Fruit fly (Drosophila melanogaster) ovary, adult (tissue): ENCODE data around the gene CG8036.

Experiments used
- CG17801 ChIP-seq: fragments of 200-800 bp; optimal IDR thresholded peaks from 2 replicates; lab custom pipeline; 2019; ENCODE audit warnings: missing biosample characterization, mild to moderate bottlenecking, missing genetic modification characterization, moderate library complexity; ENCODE audit not compliant: partially characterized antibody

The CG8036 gene

DNA sequence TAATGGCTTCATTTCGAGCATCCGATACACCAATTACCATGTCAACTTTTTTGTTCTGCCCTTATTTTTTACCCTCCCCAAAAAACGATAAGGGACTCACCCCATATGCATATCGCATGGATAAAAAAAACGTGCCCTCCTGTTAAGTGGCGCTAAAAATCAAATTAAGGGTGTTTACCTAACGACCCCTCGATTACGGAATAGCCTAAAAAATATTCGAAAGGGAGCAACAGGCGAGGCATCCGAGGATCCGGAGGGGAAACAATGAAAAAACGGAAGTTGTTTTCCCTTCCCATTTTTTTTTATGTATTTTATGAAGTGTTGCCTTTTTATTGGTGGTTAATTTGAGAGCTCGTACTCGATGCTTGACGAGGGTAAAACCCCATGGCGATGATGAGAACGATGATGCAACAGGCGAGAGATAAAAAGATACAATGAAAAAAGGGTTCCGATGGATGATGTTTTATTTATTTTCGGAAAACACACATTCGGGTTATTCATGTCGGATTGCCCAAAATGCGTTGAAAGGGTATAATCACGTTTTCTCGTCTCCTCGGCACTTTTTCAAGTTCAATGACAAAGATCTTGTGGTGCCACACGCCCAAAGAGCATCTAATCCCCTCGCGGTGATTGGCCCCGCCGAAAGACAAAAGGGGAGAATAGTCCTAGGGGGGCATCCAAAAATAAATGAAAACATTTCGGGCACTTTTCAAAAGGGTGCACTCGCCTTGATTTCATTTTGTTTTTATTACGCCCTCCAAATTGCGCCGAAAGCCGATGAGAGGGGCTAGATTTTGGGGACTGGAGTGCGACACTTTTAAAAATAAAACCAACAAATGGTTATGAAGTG, 16.9 kb downstream of the CG8036 start, which contains the start of gene CG44227:
Gene CG44227 (minus strand): TSS at position 849 of the 850 bp plus-strand sequence.
- TF ChIP-seq CG17801 (GFP tag; lab: Kevin White, UChicago) = no peak

dm6 chr3R:8686446-8686845, 18.8 kb downstream of the CG8036 start:
- no peak for TF ChIP-seq CG17801 (GFP tag; lab: Kevin White, UChicago)

DNA sequence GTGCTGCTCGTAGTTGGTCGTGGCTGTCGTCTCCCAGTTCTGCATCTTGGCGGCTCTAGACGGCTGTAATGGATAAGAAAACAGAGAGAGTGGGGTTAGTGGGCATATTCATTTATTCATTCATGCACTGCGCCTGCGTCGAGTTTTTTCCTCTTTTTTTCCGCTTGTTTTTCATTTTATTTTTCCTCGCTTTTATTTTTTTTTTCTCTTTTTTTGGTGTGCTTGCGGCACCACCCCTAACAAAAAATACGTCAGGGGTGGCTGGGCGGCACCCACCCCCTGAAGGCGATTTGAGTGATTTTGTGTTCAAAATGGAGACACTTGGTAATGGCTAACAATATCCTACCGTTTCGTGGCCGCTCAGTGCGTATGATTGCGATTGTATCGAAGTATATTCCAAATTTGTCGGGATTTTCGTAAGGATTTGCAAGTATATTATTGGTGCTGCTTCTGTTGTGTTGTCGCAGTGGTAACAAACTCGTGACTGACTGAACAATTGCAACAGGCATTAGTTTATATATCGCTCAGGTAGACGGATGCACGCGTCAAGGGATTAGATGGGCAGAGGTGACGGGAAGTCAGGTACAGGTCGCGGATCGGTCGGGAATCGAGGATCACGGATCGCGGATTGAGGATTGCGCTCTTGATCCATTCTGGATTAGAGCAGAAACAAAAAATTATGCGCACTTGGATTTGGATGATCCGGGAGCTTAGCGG, 26.6 kb downstream of the CG8036 start:
- TF ChIP-seq CG17801 (GFP tag; lab: Kevin White, UChicago) = no peak

dm6 chr3R:8697772-8698259, 30.1 kb downstream of the CG8036 start, which contains the start of gene hb:
TSS of gene hb (minus strand) at chr3R:8697822.
- no peak for TF ChIP-seq CG17801 (GFP tag; lab: Kevin White, UChicago)

DNA sequence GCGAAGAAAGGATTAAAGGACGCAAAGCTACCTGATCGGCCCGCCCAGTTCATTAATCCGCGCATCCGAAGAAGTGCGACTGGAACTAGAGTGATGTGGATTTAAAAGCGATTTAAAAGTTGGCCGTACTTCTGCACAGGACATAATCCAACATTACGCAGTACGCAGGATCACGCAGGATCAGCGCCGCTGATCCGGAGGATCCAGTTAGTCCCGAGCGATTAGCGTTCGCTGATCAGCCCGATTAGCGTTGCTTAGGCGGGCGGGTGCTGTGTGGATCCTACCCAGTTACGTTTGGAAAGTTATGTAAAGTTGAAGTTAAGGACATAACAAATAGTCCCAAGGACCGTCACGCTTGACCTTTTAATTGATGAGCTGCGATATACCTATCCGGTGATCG, 31.6 kb downstream of the CG8036 start:
- TF ChIP-seq CG17801 (GFP tag; lab: Kevin White, UChicago) = no peak

dm6 chr3R:8700660-8701059, 33.0 kb downstream of the CG8036 start:
- TF ChIP-seq CG17801 (GFP tag; lab: Kevin White, UChicago) = no peak

DNA sequence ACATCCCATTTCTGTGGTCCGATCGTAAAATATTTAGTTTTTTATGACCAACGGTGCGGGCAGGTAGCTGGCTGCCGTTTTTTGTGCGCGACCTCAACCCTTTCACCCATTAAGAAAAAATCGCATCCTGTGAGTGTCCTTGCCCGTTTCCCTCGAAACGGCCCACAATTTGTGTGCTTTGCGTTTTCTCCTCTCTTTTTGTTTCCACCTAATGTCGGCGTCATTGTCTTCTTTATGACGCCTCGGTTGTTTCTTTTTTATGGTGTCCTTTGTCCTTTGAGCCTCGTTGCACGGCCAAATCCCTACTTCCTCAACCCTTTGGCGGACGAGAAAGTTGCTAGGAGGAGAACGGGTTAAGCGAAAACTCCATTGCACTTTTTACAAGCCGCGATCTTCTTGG, 33.5 kb downstream of the CG8036 start:
- TF ChIP-seq CG17801 (GFP tag; lab: Kevin White, UChicago) = no peak

dm6 chr3R:8704669-8705068, 37.0 kb downstream of the CG8036 start:
- no peak for TF ChIP-seq CG17801 (GFP tag; lab: Kevin White, UChicago)

DNA sequence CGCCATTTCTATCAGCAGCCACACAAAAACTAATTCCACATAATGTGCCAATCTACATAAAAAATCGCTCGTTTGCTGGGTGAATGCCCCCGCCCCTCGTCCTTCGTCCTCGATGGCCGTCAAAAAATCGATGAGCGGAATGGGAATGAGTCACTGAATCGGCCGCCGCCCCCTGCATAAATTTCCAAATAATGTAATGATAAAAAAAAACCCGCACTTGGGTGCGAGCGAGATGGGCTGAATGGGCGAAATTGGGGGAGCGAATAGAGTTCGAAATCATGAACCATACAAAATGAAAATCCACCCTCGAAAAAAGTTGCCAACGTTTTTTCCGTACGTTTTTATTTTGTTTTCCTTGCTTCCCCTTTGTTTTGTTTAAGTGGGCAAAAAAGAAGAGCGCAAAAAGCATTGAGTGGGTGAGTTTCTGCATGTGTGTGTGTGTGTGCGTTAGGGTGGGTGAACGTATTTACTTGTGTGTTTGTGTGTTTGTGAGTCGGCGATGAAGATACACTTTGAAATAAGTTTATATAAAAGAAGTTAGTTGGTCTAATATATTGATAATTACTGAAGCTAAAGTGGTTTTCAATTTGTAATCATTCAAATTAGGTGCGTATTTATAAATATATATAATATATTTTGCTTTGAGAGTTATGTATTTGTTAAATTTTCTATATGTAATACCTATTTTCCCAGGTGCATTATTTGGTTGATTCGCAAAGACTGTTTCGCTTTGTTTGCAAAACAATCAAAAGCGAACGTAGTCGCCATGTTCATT, 37.8 kb downstream of the CG8036 start:
- TF ChIP-seq CG17801 (GFP tag; lab: Kevin White, UChicago) = no peak

- TF ChIP-seq CG17801 (GFP tag; lab: Kevin White, UChicago) = no peak
Measured at dm6 chr3R:8707166-8707565, 39.5 kb downstream of the CG8036 start.

dm6 chr3R:8711890-8712449, 44.3 kb downstream of the CG8036 start:
- TF ChIP-seq CG17801 (GFP tag; lab: Kevin White, UChicago) = no peak

DNA sequence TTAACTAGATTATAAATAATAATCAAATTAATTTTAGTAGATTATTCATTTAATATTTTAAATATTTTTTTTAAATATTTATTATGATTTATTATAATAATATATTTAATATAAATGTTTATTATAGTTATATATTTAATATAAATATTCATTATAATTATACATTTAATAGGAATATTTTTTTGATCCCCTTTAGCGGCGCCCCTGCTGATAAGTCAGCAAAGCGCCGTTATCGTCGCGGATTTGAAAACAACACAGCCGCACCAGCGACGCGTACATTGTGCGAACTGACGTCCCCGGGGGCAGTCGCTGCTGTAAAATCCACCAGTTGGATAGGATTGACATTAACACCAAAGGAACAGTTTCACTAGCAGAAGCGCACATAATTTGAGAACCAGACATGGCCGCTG, 45.1 kb downstream of the CG8036 start, which contains the start of gene CG8112:
Gene CG8112 (plus strand): TSS at position 212 of the 410 bp plus-strand sequence.
- peak; percentile 76 for TF ChIP-seq CG17801 (GFP tag; lab: Kevin White, UChicago)

DNA sequence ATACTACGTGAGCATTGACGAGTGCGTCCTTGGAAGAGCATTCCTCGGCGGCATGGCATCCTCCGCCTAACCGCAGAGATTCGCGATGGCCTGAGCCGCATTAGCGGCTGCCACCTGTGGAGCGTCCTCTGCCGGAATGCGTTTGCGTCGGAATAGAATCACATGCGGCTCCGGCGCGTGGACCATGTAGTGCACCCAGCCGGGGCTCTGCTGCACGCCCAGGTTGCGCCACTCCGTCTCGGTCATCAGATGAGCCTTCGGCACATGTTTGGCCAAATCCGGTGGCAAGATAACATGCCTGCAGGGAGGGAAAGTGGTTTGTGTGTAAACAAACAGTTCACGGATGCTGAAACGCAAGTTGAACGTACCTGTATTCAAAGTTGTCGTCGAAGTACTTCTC, 47.7 kb downstream of the CG8036 start:
- TF ChIP-seq CG17801 (GFP tag; lab: Kevin White, UChicago) = no peak

- peak; percentile 2 for TF ChIP-seq CG17801 (GFP tag; lab: Kevin White, UChicago)
Measured at dm6 chr3R:8715851-8716550, 48.3 kb downstream of the CG8036 start, which contains the start of gene TMEM216. TSS of gene TMEM216 (plus strand) at chr3R:8716243.
